Worm (Caenorhabditis elegans) whole organism, midembryonic: ENCODE measurements around the gene F28H6.7.

Source experiments
- T22C8.4 ChIP-seq: fragments of 200-800 bp; sonication (Bioruptor generic); IDR thresholded peaks from 2 replicates; pipeline ENCODE4 v1.3.6; 2022; ENCODE audit warnings: missing genetic modification characterization, missing compliant biosample characterization
- cog-1 ChIP-seq: sonication (generic microtip); optimal IDR thresholded peaks from 2 replicates; lab custom pipeline; 2016; ENCODE audit warnings: missing genetic modification characterization, missing compliant biosample characterization
- flt-1 ChIP-seq: fragments of 200-800 bp; sonication (Bioruptor generic); IDR thresholded peaks from 2 replicates; pipeline ENCODE4 v1.3.6; 2022; ENCODE audit warnings: missing genetic modification characterization, missing compliant biosample characterization
- klf-2 ChIP-seq: fragments of 200-800 bp; sonication (Bioruptor generic); conservative IDR thresholded peaks from 2 replicates; pipeline ENCODE4 v1.3.6; 2022; ENCODE audit warnings: missing genetic modification reagents, missing genetic modification characterization, missing compliant biosample characterization
- med-1 ChIP-seq: sonication (generic microtip); optimal IDR thresholded peaks from 2 replicates; lab custom pipeline; 2017; ENCODE audit warnings: missing genetic modification characterization, mild to moderate bottlenecking, missing compliant biosample characterization, antibody characterized with exemption, missing genetic modification reagents; ENCODE audit not compliant: insufficient read depth
- ref-1 ChIP-seq: fragments of 200-800 bp; sonication (Bioruptor generic); conservative IDR thresholded peaks from 2 replicates; pipeline ENCODE4 v1.3.6; 2022; ENCODE audit warnings: missing genetic modification reagents, missing genetic modification characterization, missing compliant biosample characterization
- tab-1 ChIP-seq: fragments of 200-800 bp; sonication (Bioruptor generic); IDR thresholded peaks from 2 replicates; pipeline ENCODE4 v1.3.6; 2022; ENCODE audit warnings: missing genetic modification characterization, missing compliant biosample characterization
- ztf-23 ChIP-seq: fragments of 200-800 bp; sonication (Bioruptor generic); IDR thresholded peaks from 2 replicates; pipeline ENCODE4 v1.3.6; 2022; ENCODE audit warnings: missing genetic modification reagents, missing genetic modification characterization, missing compliant biosample characterization
- ztf-29 ChIP-seq: fragments of 200-800 bp; sonication (Bioruptor generic); IDR thresholded peaks from 2 replicates; pipeline ENCODE4 v1.3.6; 2022; ENCODE audit warnings: missing genetic modification reagents, missing genetic modification characterization, missing compliant biosample characterization

The F28H6.7 gene

DNA sequence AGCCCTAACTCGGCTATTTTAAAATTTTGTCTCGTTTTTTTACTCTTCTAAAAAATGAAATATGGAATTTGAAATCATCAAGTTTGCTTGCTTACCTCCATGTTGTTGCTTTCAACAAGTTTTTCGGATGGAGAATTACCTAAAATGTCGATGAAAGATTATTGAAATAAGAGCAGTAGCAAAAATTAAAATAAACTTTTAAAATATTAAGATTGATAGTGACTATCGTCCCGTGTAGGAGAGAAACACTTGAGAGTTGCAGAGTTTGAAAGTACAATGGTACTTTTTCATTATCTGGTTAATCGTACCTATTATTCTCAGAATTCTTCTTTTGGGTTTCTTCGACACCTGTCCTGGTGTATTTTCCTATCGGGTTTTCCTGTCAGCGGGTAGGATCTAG is 41.0 kb downstream of the F28H6.7 start, which contains the start of gene ceh-90:
ceh-90 (minus strand) TSS at position 101 of the 400 bp plus-strand sequence.
- no peak for TF ChIP-seq klf-2 (GFP tag; lab: Robert Waterston, UW)

ce11 chrX:14161684-14162347 is 45.9 kb downstream of the F28H6.7 start, which contains the start of gene lgc-25:
Gene lgc-25 (minus strand): TSS chrX:14161734.
- TF ChIP-seq tab-1 (GFP tag; lab: Robert Waterston, UW) (no peak), klf-2 (GFP tag; lab: Robert Waterston, UW) (no peak), T22C8.4 (no peak), ref-1 (GFP tag; lab: Robert Waterston, UW) (no peak), ztf-23 (GFP tag; lab: Robert Waterston, UW) (no peak)

DNA sequence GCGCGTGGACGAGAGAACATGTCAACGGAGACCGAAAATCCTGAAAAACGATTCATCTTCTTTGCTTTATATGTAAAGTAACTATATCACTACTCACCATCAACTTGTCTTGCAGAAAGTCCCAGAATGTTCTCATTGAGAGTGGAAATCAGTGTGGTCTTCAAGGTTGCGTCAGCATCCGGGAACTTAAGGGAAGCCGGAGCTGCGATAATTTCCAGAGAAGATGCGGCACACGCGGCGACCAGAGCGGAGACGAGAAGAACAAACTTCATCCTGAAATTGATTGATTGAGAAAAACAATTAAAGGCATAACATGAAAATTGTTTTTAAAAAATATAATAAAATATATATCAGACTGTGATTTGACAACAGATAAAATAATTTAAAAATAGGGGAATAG is 48.3 kb downstream of the F28H6.7 start, which contains the start of gene vha-20:
vha-20 (minus strand) TSS at position 273 of the 400 bp plus-strand sequence.
- no peak for TF ChIP-seq T22C8.4
- no peak for TF ChIP-seq ref-1 (GFP tag; lab: Robert Waterston, UW)
- TF ChIP-seq tab-1 (GFP tag; lab: Robert Waterston, UW), result no peak
- TF ChIP-seq med-1, result no peak
- no peak for TF ChIP-seq klf-2 (GFP tag; lab: Robert Waterston, UW)
- no peak for TF ChIP-seq cog-1
- no peak for TF ChIP-seq flt-1
- no peak for TF ChIP-seq ztf-23 (GFP tag; lab: Robert Waterston, UW)
- no peak for TF ChIP-seq ztf-29 (GFP tag; lab: Robert Waterston, UW)

DNA sequence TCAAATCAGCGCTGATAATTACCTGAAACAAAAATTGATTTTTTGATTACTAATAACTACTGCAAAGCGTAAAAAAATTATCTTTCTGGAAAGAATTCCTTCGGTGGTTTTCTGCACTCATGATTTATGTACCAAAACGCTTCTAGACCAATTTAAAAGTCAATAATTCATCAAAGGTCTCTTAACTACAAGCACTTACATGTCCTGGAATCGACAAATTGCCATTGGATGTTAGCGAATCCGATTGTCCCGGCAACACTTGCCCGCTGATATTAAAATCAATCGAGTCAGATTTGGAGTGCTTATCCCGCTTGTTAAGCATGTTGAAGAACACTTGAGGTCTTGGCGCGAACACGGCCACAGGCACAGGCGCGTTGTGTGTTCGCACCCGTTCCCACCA is 49.2 kb downstream of the F28H6.7 start:
- TF ChIP-seq T22C8.4 (no peak), flt-1 (no peak), ztf-23 (GFP tag; lab: Robert Waterston, UW) (no peak), ztf-29 (GFP tag; lab: Robert Waterston, UW) (no peak), klf-2 (GFP tag; lab: Robert Waterston, UW) (no peak), cog-1 (no peak), tab-1 (GFP tag; lab: Robert Waterston, UW) (no peak), ref-1 (GFP tag; lab: Robert Waterston, UW) (no peak), med-1 (no peak)
